Worm (Caenorhabditis elegans) whole organism, L1 larva: ENCODE data around the gene cox-10.

Experiments
- aha-1 ChIP-seq: fragments of 150-350 bp; optimal IDR thresholded peaks from 2 replicates; lab custom pipeline; 2014; ENCODE audit warnings: missing biosample characterization, missing genetic modification characterization
- alr-1 ChIP-seq: fragments of 200-800 bp; sonication (Bioruptor generic); optimal IDR thresholded peaks from 2 replicates; lab custom pipeline; 2018; ENCODE audit warnings: borderline replicate concordance, mild to moderate bottlenecking, missing genetic modification characterization, missing compliant biosample characterization
- nhr-12 ChIP-seq: sonication (generic microtip); optimal IDR thresholded peaks from 2 replicates; lab custom pipeline; 2017; ENCODE audit warnings: missing biosample characterization, missing genetic modification characterization
- nhr-76 ChIP-seq: sonication (generic microtip); optimal IDR thresholded peaks from 2 replicates; lab custom pipeline; 2017; ENCODE audit warnings: missing biosample characterization, missing genetic modification characterization
- ztf-4 ChIP-seq: fragments of 150-350 bp; optimal IDR thresholded peaks from 2 replicates; lab custom pipeline; 2014; ENCODE audit warnings: missing biosample characterization, missing genetic modification characterization

DNA sequence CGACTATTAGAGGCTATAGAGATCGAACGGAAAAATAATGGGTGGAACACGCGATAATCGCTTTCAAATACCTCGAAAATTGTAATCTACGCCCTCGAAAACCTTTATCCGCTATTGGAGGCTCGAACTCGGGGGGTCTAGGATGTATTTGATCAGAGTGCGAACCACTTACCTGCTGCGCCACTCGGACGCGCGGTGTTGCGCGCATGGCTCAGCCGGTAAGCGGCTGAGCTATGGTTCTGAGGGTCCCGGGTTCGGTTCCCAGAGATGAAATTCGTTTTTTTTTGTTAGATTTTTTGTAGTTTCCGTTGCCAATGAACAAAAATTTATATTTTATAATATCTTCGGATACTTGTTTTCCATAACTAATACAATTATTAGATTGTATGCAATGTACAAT lies 11.6 kb upstream of the cox-10 start:
- no peak for TF ChIP-seq alr-1 (tag; lab: Kevin White, UChicago)
- TF ChIP-seq nhr-76 = no peak
- no peak for TF ChIP-seq aha-1 (tag; lab: Kevin White, UChicago)
- no peak for TF ChIP-seq ztf-4 (tag; lab: Kevin White, UChicago)
- TF ChIP-seq nhr-12 (tag; lab: Kevin White, UChicago) = no peak
